Worm (Caenorhabditis elegans): ENCODE data around the gene chil-25.

- TF ChIP-seq tbx-11 (GFP tag; IDR thresholded peaks at IDR 0.05) (no peak), flt-1 (GFP tag; IDR thresholded peaks at IDR 0.05) (no peak), aly-1 (tag; optimal IDR thresholded peaks at IDR 0.05) (no peak), hmg-4 (GFP tag; optimal IDR thresholded peaks at IDR 0.05) (no peak), ama-1 (optimal IDR thresholded peaks at IDR 0.05) (no peak), tbx-37 (GFP tag; conservative IDR thresholded peaks at IDR 0.05) (no peak), ets-7 (tag; optimal IDR thresholded peaks at IDR 0.05) (no peak), B0310.2 (tag; optimal IDR thresholded peaks at IDR 0.05) (no peak), ceh-13 (GFP tag; optimal IDR thresholded peaks at IDR 0.05) (no peak), hmbx-1 (tag; optimal IDR thresholded peaks at IDR 0.05) (no peak)
Observed at ce11 chrII:9483342-9483741, 9.1 kb upstream of the chil-25 start.

All from whole organism, early embryonic.